Fruit fly (Drosophila melanogaster) S2 (cell line): ENCODE data around the gene CG13046.

ENCODE experiments used
- CG8478 ChIP-seq: fragments of >200 bp; optimal IDR thresholded peaks from 2 replicates; lab custom pipeline; 2018
- CTCF ChIP-seq, 2 experiments: fragments of >200 bp; optimal IDR thresholded peaks; 2 replicates each; lab custom pipeline; 2018

- TF ChIP-seq CG8478 (lab: Kevin White, UChicago), result no peak
- TF ChIP-seq CTCF (optimal IDR thresholded peaks at IDR 0.05; lab: Kevin White, UChicago), result no peak
Measured at dm6 chr3L:16281880-16282556, 6.2 kb downstream of the CG13046 start, which contains the start of gene CG13049.
